Worm (Caenorhabditis elegans) whole organism, L4/young adult: ENCODE data around the gene Y75B8A.24.

Experiments used
- dao-5 ChIP-seq: sonication (generic microtip); optimal IDR thresholded peaks from 2 replicates; lab custom pipeline; 2016; ENCODE audit warnings: missing genotype, missing genetic modification characterization, moderate library complexity, missing compliant biosample characterization
- him-1 ChIP-seq: sonication (generic microtip); optimal IDR thresholded peaks from 2 replicates; lab custom pipeline; 2016; ENCODE audit warnings: missing genotype, missing genetic modification reagents, missing genetic modification characterization, missing compliant biosample characterization

DNA sequence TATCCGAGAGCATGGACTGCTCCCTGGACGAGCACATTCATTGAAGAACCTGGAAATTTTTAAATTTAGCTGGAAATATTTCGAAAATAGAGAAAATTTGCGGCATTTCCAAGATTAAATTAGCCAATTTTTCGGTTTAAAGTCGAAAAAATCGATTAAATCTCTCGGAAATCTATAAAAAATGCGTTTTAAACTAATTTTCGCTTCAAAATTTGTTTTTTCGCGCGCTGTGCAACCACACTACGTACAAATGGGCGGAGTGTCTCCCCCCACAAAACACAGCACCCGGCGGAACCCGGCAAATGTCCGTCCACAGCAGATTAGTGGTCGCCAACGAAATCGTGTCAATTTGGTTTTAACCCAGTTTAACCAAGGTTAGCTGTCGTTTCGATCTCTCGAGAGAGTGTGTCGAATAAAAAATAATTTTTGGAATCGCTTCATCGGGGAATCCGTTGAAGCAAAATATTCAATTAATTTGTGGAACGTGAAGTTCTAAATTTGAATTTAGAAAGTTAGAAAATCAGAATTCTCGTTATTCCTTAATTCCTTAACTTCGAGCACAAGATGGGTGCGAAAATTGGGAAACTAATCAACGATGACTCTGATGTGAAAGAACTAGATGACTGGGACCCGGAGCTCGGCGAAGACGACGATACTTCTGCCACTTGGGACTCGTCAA lies 23.3 kb downstream of the Y75B8A.24 start, which contains the start of the genes tim-1 and Y75B8A.23:
- TF ChIP-seq him-1 (tag; lab: Kevin White, UChicago) (peak; percentile 27), dao-5 (tag; lab: Kevin White, UChicago) (peak; percentile 30)
